Fruit fly (Drosophila melanogaster) whole organism, embryonic: ENCODE measurements around the gene Nulp1.

ENCODE experiments used
- ATbp ChIP-seq: fragments of 200-800 bp; sonication (Bioruptor generic); optimal IDR thresholded peaks from 2 replicates; lab custom pipeline; 2017; ENCODE audit warnings: missing biosample characterization, mild to moderate bottlenecking, missing genetic modification characterization, missing genetic modification reagents
- CG10267 ChIP-seq: fragments of 200-800 bp; sonication (Bioruptor generic); optimal IDR thresholded peaks from 2 replicates; lab custom pipeline; 2018; ENCODE audit warnings: missing biosample characterization, mild to moderate bottlenecking, missing genetic modification characterization, moderate library complexity
- CG10565 ChIP-seq: fragments of 200-800 bp; sonication (Bioruptor generic); optimal IDR thresholded peaks from 3 replicates; lab custom pipeline; 2016; ENCODE audit warnings: missing biosample characterization, mild to moderate bottlenecking, missing genetic modification characterization
- CG11456 ChIP-seq: fragments of 200-800 bp; sonication (Bioruptor generic); IDR thresholded peaks from 3 replicates; pipeline ENCODE4 v1.3.6; 2022; ENCODE audit warnings: missing biosample characterization, missing genetic modification characterization
- CG12155 ChIP-seq: fragments of 200-800 bp; sonication (Bioruptor generic); optimal IDR thresholded peaks from 3 replicates; lab custom pipeline; 2016; ENCODE audit warnings: missing biosample characterization, missing genetic modification characterization
- CG12236 ChIP-seq: fragments of 200-800 bp; sonication (Bioruptor generic); optimal IDR thresholded peaks from 2 replicates; lab custom pipeline; 2016; ENCODE audit warnings: missing biosample characterization, missing genetic modification characterization
- CG13894 ChIP-seq: fragments of 200-800 bp; sonication (Bioruptor generic); optimal IDR thresholded peaks from 3 replicates; lab custom pipeline; 2018; ENCODE audit warnings: missing biosample characterization, mild to moderate bottlenecking, missing genetic modification characterization, moderate library complexity
- CG14441 ChIP-seq: fragments of 200-800 bp; sonication (Bioruptor generic); IDR thresholded peaks from 2 replicates; pipeline ENCODE4 v1.3.6; 2022; ENCODE audit warnings: missing biosample characterization, missing genetic modification characterization
- CG14667 ChIP-seq: fragments of 200-800 bp; sonication (Bioruptor generic); IDR thresholded peaks from 2 replicates; pipeline ENCODE4 v1.3.6; 2022; ENCODE audit warnings: missing biosample characterization, missing genetic modification characterization
- CG14965 ChIP-seq: fragments of 200-800 bp; sonication (Bioruptor generic); optimal IDR thresholded peaks from 2 replicates; lab custom pipeline; 2016; ENCODE audit warnings: missing biosample characterization, missing genetic modification characterization, borderline replicate concordance
- CG15011 ChIP-seq: fragments of 200-800 bp; sonication (Bioruptor generic); optimal IDR thresholded peaks from 3 replicates; lab custom pipeline; 2018; ENCODE audit warnings: missing biosample characterization, mild to moderate bottlenecking, missing genetic modification characterization
- CG1647 ChIP-seq: fragments of 200-800 bp; sonication (Bioruptor generic); optimal IDR thresholded peaks from 3 replicates; lab custom pipeline; 2016; ENCODE audit warnings: missing biosample characterization, missing genetic modification characterization
- CG2129 ChIP-seq: fragments of 200-800 bp; sonication (Bioruptor generic); IDR thresholded peaks from 2 replicates; pipeline ENCODE4 v1.3.6; 2022; ENCODE audit warnings: missing biosample characterization, missing genetic modification characterization; ENCODE audit not compliant: partially characterized antibody
- CG30020 ChIP-seq: fragments of 200-800 bp; optimal IDR thresholded peaks from 2 replicates; lab custom pipeline; 2019; ENCODE audit warnings: missing biosample characterization, mild to moderate bottlenecking, missing genetic modification characterization, moderate library complexity
- CG31224 ChIP-seq: fragments of 200-800 bp; sonication (Bioruptor generic); IDR thresholded peaks from 2 replicates; pipeline ENCODE4 v1.3.6; 2022; ENCODE audit warnings: missing biosample characterization, missing genetic modification characterization
- CG32772 ChIP-seq: fragments of 200-800 bp; sonication (Bioruptor generic); IDR thresholded peaks from 2 replicates; pipeline ENCODE4 v1.3.6; 2022; ENCODE audit warnings: missing biosample characterization, missing genetic modification characterization
- CG4282 ChIP-seq: fragments of 200-800 bp; sonication (Bioruptor generic); optimal IDR thresholded peaks from 2 replicates; lab custom pipeline; 2016; ENCODE audit warnings: missing biosample characterization, missing genetic modification characterization
- CG5953 ChIP-seq: fragments of 200-800 bp; sonication (Bioruptor generic); IDR thresholded peaks from 2 replicates; pipeline ENCODE4 v1.3.6; 2022; ENCODE audit warnings: missing biosample characterization, missing genetic modification characterization
- CG8478 ChIP-seq: fragments of >200 bp; optimal IDR thresholded peaks from 2 replicates; lab custom pipeline; 2018
- CG9215 ChIP-seq: fragments of 200-800 bp; sonication (Bioruptor generic); IDR thresholded peaks from 2 replicates; pipeline ENCODE4 v1.3.6; 2022; ENCODE audit warnings: missing biosample characterization, missing genetic modification characterization
- Camta ChIP-seq: fragments of 200-800 bp; sonication (Bioruptor generic); optimal IDR thresholded peaks from 2 replicates; lab custom pipeline; 2016; ENCODE audit warnings: missing biosample characterization, missing genetic modification characterization
- CoRest ChIP-seq: fragments of 200-800 bp; sonication (Bioruptor generic); optimal IDR thresholded peaks from 3 replicates; lab custom pipeline; 2018; ENCODE audit warnings: missing biosample characterization, mild to moderate bottlenecking, missing genetic modification characterization, moderate library complexity
- H15 ChIP-seq: fragments of 200-800 bp; sonication (Bioruptor generic); IDR thresholded peaks from 3 replicates; pipeline ENCODE4 v1.3.6; 2022; ENCODE audit warnings: missing biosample characterization, missing genetic modification characterization
- HLH4C ChIP-seq: fragments of 200-800 bp; sonication (Bioruptor generic); IDR thresholded peaks from 3 replicates; pipeline ENCODE4 v1.3.6; 2022; ENCODE audit warnings: missing biosample characterization, missing genetic modification characterization; ENCODE audit not compliant: partially characterized antibody
- HmgD ChIP-seq: fragments of 200-800 bp; sonication (Bioruptor generic); optimal IDR thresholded peaks from 3 replicates; lab custom pipeline; 2016; ENCODE audit warnings: missing biosample characterization, missing genetic modification characterization
- Kr ChIP-seq: fragments of 200-800 bp; sonication (Bioruptor generic); optimal IDR thresholded peaks from 2 replicates; lab custom pipeline; 2017; ENCODE audit warnings: missing biosample characterization, mild to moderate bottlenecking, missing genetic modification characterization
- Med ChIP-seq: fragments of 200-800 bp; sonication (Bioruptor generic); peaks from one replicate; lab custom pipeline; 2016; ENCODE audit warnings: missing biosample characterization, missing genetic modification characterization, mild to moderate bottlenecking, inconsistent platforms, moderate library complexity
- NC2β ChIP-seq: fragments of 200-800 bp; sonication (Bioruptor generic); optimal IDR thresholded peaks from 2 replicates; lab custom pipeline; 2016; ENCODE audit warnings: missing biosample characterization, missing genetic modification characterization
- Ptx1 ChIP-seq: fragments of 200-800 bp; sonication (Bioruptor generic); IDR thresholded peaks from 2 replicates; pipeline ENCODE4 v1.3.6; 2022; ENCODE audit warnings: missing biosample characterization, missing genetic modification characterization
- Sry-δ ChIP-seq: fragments of 200-800 bp; sonication (Bioruptor generic); optimal IDR thresholded peaks from 2 replicates; lab custom pipeline; 2016; ENCODE audit warnings: missing biosample characterization, missing genetic modification characterization
- ac ChIP-seq: fragments of 200-800 bp; sonication (Bioruptor generic); optimal IDR thresholded peaks from 3 replicates; lab custom pipeline; 2017; ENCODE audit warnings: missing biosample characterization, mild to moderate bottlenecking, missing genetic modification characterization
- ato ChIP-seq: fragments of 200-800 bp; sonication (Bioruptor generic); IDR thresholded peaks from 2 replicates; pipeline ENCODE4 v1.3.6; 2022; ENCODE audit warnings: missing biosample characterization, missing genetic modification characterization; ENCODE audit not compliant: partially characterized antibody
- corto ChIP-seq: fragments of 200-800 bp; sonication (Bioruptor generic); optimal IDR thresholded peaks from 2 replicates; lab custom pipeline; 2016; ENCODE audit warnings: missing biosample characterization, mild to moderate bottlenecking, missing genetic modification characterization, moderate library complexity
- crp ChIP-seq, 2 experiments: fragments of 200-800 bp; sonication (Bioruptor generic); optimal IDR thresholded peaks; 2 replicates in 1 of 2; 3 replicates in 1 of 2; lab custom pipeline; 2017; ENCODE audit warnings: missing biosample characterization in 2 of 2, missing genetic modification characterization in 2 of 2, mild to moderate bottlenecking in 1 of 2, moderate library complexity in 1 of 2
- dimm ChIP-seq: fragments of 200-800 bp; sonication (Bioruptor generic); IDR thresholded peaks from 2 replicates; pipeline ENCODE4 v1.3.6; 2022; ENCODE audit warnings: missing biosample characterization, missing genetic modification characterization
- dysf ChIP-seq: fragments of 200-800 bp; sonication (Bioruptor generic); IDR thresholded peaks from 3 replicates; pipeline ENCODE4 v1.3.6; 2022; ENCODE audit warnings: missing biosample characterization, missing genetic modification characterization
- jigr1 ChIP-seq: fragments of 200-800 bp; sonication (Bioruptor generic); IDR thresholded peaks from 3 replicates; pipeline ENCODE4 v1.3.6; 2022; ENCODE audit warnings: missing biosample characterization, missing genetic modification characterization
- kay ChIP-seq: fragments of 200-800 bp; sonication (Bioruptor generic); optimal IDR thresholded peaks from 2 replicates; lab custom pipeline; 2016; ENCODE audit warnings: missing biosample characterization, missing genetic modification characterization
- kni ChIP-seq: fragments of 200-800 bp; sonication (Bioruptor generic); optimal IDR thresholded peaks from 3 replicates; lab custom pipeline; 2017; ENCODE audit warnings: mild to moderate bottlenecking, missing biosample characterization, missing genetic modification reagents, missing genetic modification characterization
- lilli ChIP-seq: fragments of 200-800 bp; sonication (Bioruptor generic); optimal IDR thresholded peaks from 3 replicates; lab custom pipeline; 2016; ENCODE audit warnings: missing biosample characterization, missing genetic modification characterization
- otp ChIP-seq: fragments of 200-800 bp; sonication (Bioruptor generic); IDR thresholded peaks from 3 replicates; pipeline ENCODE4, ENCODE4 v1.3.6; 2022; ENCODE audit warnings: missing biosample characterization, missing genetic modification characterization
- pfk ChIP-seq: fragments of 200-800 bp; sonication (Bioruptor generic); optimal IDR thresholded peaks from 2 replicates; lab custom pipeline; 2018; ENCODE audit warnings: missing biosample characterization, mild to moderate bottlenecking, missing genetic modification characterization, moderate library complexity
- psq ChIP-seq: fragments of 200-800 bp; sonication (Bioruptor generic); optimal IDR thresholded peaks from 2 replicates; lab custom pipeline; 2017; ENCODE audit warnings: missing biosample characterization, missing genetic modification characterization
- rib ChIP-seq: fragments of 200-800 bp; sonication (Bioruptor generic); IDR thresholded peaks from 2 replicates; pipeline ENCODE4 v1.3.6; 2022; ENCODE audit warnings: missing biosample characterization, missing genetic modification characterization
- scrt ChIP-seq: fragments of 200-800 bp; sonication (Bioruptor generic); optimal IDR thresholded peaks from 2 replicates; lab custom pipeline; 2018; ENCODE audit warnings: missing biosample characterization, mild to moderate bottlenecking, missing genetic modification characterization, moderate library complexity
- sima ChIP-seq: fragments of 200-800 bp; sonication (Bioruptor generic); optimal IDR thresholded peaks from 2 replicates; lab custom pipeline; 2016; ENCODE audit warnings: missing biosample characterization, missing genetic modification characterization
- stc ChIP-seq: fragments of 200-800 bp; sonication (Bioruptor generic); IDR thresholded peaks from 2 replicates; pipeline ENCODE4 v1.3.6; 2022; ENCODE audit warnings: missing biosample characterization, missing genetic modification characterization
- stwl ChIP-seq: fragments of 200-800 bp; sonication (Bioruptor generic); optimal IDR thresholded peaks from 3 replicates; lab custom pipeline; 2018; ENCODE audit warnings: missing biosample characterization, mild to moderate bottlenecking, missing genetic modification characterization, moderate library complexity
- ttk ChIP-seq: fragments of 200-800 bp; sonication (Bioruptor generic); IDR thresholded peaks from 2 replicates; pipeline ENCODE4 v2.1.2; 2022; ENCODE audit warnings: missing biosample characterization, missing genetic modification characterization
- vvl ChIP-seq: fragments of 200-800 bp; sonication (Bioruptor generic); IDR thresholded peaks from 2 replicates; pipeline ENCODE4 v1.3.6; 2022; ENCODE audit warnings: missing biosample characterization, missing genetic modification characterization

The Nulp1 gene

dm6 chr3L:8153206-8153996 is 43.2 kb downstream of the Nulp1 start (continued):
- TF ChIP-seq scrt (GFP tag; lab: Kevin White, UChicago) (peak; percentile 32), CG30020 (no peak), CG15011 (GFP tag; lab: Kevin White, UChicago) (peak; percentile 4), corto (GFP tag; lab: Kevin White, UChicago) (no peak), CG14965 (GFP tag; lab: Kevin White, UChicago) (no peak), CG1647 (GFP tag; lab: Kevin White, UChicago) (peak; percentile 54), H15 (GFP tag; lab: Robert Waterston, UW) (peak; percentile 53; the same call in 1 of the 3 replicates), CoRest (peak; percentile 60), CG2129 (GFP tag; lab: Robert Waterston, UW) (no peak), CG8478 (no peak), psq (GFP tag; lab: Kevin White, UChicago) (no peak), dysf (peak; percentile 67), CG12155 (GFP tag; lab: Kevin White, UChicago) (no peak), ATbp (GFP tag; lab: Kevin White, UChicago) (peak; percentile 58), kay (GFP tag; lab: Kevin White, UChicago) (no peak), CG5953 (GFP tag; lab: Robert Waterston, UW) (peak; percentile 52; the same call in 1 of the 2 replicates), dimm (GFP tag; lab: Robert Waterston, UW) (no peak), crp (GFP tag; optimal IDR thresholded peaks at IDR 0.05; lab: Kevin White, UChicago) (peak in 1 of 2 experiments; percentile 3), rib (GFP tag; lab: Robert Waterston, UW) (no peak), ac (GFP tag; lab: Kevin White, UChicago) (no peak), stc (GFP tag; lab: Robert Waterston, UW) (peak; percentile 60), Kr (no peak), CG14667 (no peak), CG14441 (peak; percentile 66), HmgD (no peak), Sry-δ (GFP tag; lab: Kevin White, UChicago) (peak; percentile 7), NC2β (peak; percentile 10), CG9215 (GFP tag; lab: Robert Waterston, UW) (no peak), pfk (GFP tag; lab: Kevin White, UChicago) (no peak), CG12236 (GFP tag; lab: Kevin White, UChicago) (peak; percentile 28), vvl (GFP tag; lab: Robert Waterston, UW) (peak; percentile 75), HLH4C (GFP tag; lab: Robert Waterston, UW) (no peak), Med (GFP tag; lab: Kevin White, UChicago) (peak; percentile 84), CG4282 (GFP tag; lab: Kevin White, UChicago) (no peak), CG32772 (peak; percentile 57), ttk (GFP tag; lab: Robert Waterston, UW) (peak; percentile 66; the same call in 1 of the 2 replicates), sima (GFP tag; lab: Kevin White, UChicago) (no peak), CG31224 (GFP tag; lab: Robert Waterston, UW) (no peak), lilli (GFP tag; lab: Kevin White, UChicago) (peak; percentile 8), CG10565 (GFP tag; lab: Kevin White, UChicago) (no peak), Ptx1 (GFP tag; lab: Robert Waterston, UW) (peak; percentile 68), otp (GFP tag; lab: Robert Waterston, UW) (peak; percentile 44; the same call in 1 of the 3 replicates), kni (GFP tag; lab: Kevin White, UChicago) (no peak), CG10267 (tag; lab: Kevin White, UChicago) (peak; percentile 35), stwl (tag; lab: Kevin White, UChicago) (no peak), jigr1 (GFP tag; lab: Robert Waterston, UW) (no peak), ato (GFP tag; lab: Robert Waterston, UW) (no peak), CG13894 (no peak), CG11456 (GFP tag; lab: Robert Waterston, UW) (no peak), Camta (GFP tag; lab: Kevin White, UChicago) (peak; percentile 26)
